Fruit fly (Drosophila melanogaster) whole organism, embryonic: ENCODE measurements around the gene CG18596.

Experiments used
- Asciz ChIP-seq: fragments of 200-800 bp; sonication (Bioruptor generic); optimal IDR thresholded peaks from 2 replicates; lab custom pipeline; 2017; ENCODE audit warnings: missing biosample characterization, mild to moderate bottlenecking, missing genetic modification characterization, missing genetic modification reagents
- B-H1 ChIP-seq: fragments of 200-800 bp; sonication (Bioruptor generic); IDR thresholded peaks from 3 replicates; pipeline ENCODE4 v1.3.6; 2022; ENCODE audit warnings: missing biosample characterization, missing genetic modification characterization
- Bgb ChIP-seq: fragments of 200-800 bp; sonication (Bioruptor generic); IDR thresholded peaks from 2 replicates; pipeline ENCODE4 v1.3.6; 2022; ENCODE audit warnings: missing biosample characterization, missing genetic modification characterization; ENCODE audit not compliant: partially characterized antibody
- CG10147 ChIP-seq: fragments of 200-800 bp; sonication (Bioruptor generic); optimal IDR thresholded peaks from 2 replicates; lab custom pipeline; 2019; ENCODE audit warnings: missing biosample characterization, mild to moderate bottlenecking, missing genetic modification characterization, moderate library complexity
- CG1024 ChIP-seq: fragments of 200-800 bp; sonication (Bioruptor generic); IDR thresholded peaks from 2 replicates; pipeline ENCODE4 v1.3.6; 2022; ENCODE audit warnings: missing biosample characterization, missing genetic modification characterization
- CG10267 ChIP-seq: fragments of 200-800 bp; sonication (Bioruptor generic); optimal IDR thresholded peaks from 2 replicates; lab custom pipeline; 2018; ENCODE audit warnings: missing biosample characterization, mild to moderate bottlenecking, missing genetic modification characterization, moderate library complexity
- CG11696 ChIP-seq: fragments of 200-800 bp; sonication (Bioruptor generic); IDR thresholded peaks from 2 replicates; pipeline ENCODE4 v1.3.6; 2022; ENCODE audit warnings: missing biosample characterization, missing genetic modification characterization
- CG13624 ChIP-seq: fragments of 200-800 bp; sonication (Bioruptor generic); optimal IDR thresholded peaks from 2 replicates; lab custom pipeline; 2016; ENCODE audit warnings: missing biosample characterization, missing genetic modification characterization
- CG14667 ChIP-seq: fragments of 200-800 bp; sonication (Bioruptor generic); IDR thresholded peaks from 2 replicates; pipeline ENCODE4 v1.3.6; 2022; ENCODE audit warnings: missing biosample characterization, missing genetic modification characterization
- CG14965 ChIP-seq: fragments of 200-800 bp; sonication (Bioruptor generic); optimal IDR thresholded peaks from 2 replicates; lab custom pipeline; 2016; ENCODE audit warnings: missing biosample characterization, missing genetic modification characterization, borderline replicate concordance
- CG15073 ChIP-seq: fragments of 200-800 bp; sonication (Bioruptor generic); optimal IDR thresholded peaks from 2 replicates; lab custom pipeline; 2016; ENCODE audit warnings: missing biosample characterization, missing genetic modification characterization
- CG15601 ChIP-seq: fragments of 200-800 bp; sonication (Bioruptor generic); optimal IDR thresholded peaks from 3 replicates; lab custom pipeline; 2019; ENCODE audit warnings: missing biosample characterization, mild to moderate bottlenecking, missing genetic modification characterization, moderate library complexity
- CG15696 ChIP-seq: fragments of 200-800 bp; sonication (Bioruptor generic); optimal IDR thresholded peaks from 2 replicates; lab custom pipeline; 2019; ENCODE audit warnings: missing biosample characterization, mild to moderate bottlenecking, missing genetic modification characterization, moderate library complexity
- CG1647 ChIP-seq: fragments of 200-800 bp; sonication (Bioruptor generic); optimal IDR thresholded peaks from 3 replicates; lab custom pipeline; 2016; ENCODE audit warnings: missing biosample characterization, missing genetic modification characterization
- CG16779 ChIP-seq: fragments of 200-800 bp; sonication (Bioruptor generic); IDR thresholded peaks from 2 replicates; pipeline ENCODE4 v1.3.6; 2022; ENCODE audit warnings: missing biosample characterization, missing genetic modification characterization
- CG18476 ChIP-seq: fragments of 200-800 bp; sonication (Bioruptor generic); optimal IDR thresholded peaks from 2 replicates; lab custom pipeline; 2016; ENCODE audit warnings: missing biosample characterization, mild to moderate bottlenecking, missing genetic modification characterization
- CG18599 ChIP-seq: fragments of 200-800 bp; sonication (Bioruptor generic); optimal IDR thresholded peaks from 3 replicates; lab custom pipeline; 2017; ENCODE audit warnings: missing biosample characterization, missing genetic modification characterization, mild to moderate bottlenecking, moderate library complexity, missing genetic modification reagents
- CG31388 ChIP-seq: fragments of 200-800 bp; sonication (Bioruptor generic); optimal IDR thresholded peaks from 2 replicates; lab custom pipeline; 2016; ENCODE audit warnings: missing biosample characterization, missing genetic modification characterization
- CG34376 ChIP-seq: fragments of 200-800 bp; sonication (Bioruptor generic); optimal IDR thresholded peaks from 2 replicates; lab custom pipeline; 2018; ENCODE audit warnings: missing biosample characterization, mild to moderate bottlenecking, missing genetic modification characterization
- CG5180 ChIP-seq: fragments of 200-800 bp; sonication (Bioruptor generic); optimal IDR thresholded peaks from 3 replicates; lab custom pipeline; 2017; ENCODE audit warnings: missing biosample characterization, missing genetic modification characterization, mild to moderate bottlenecking, moderate library complexity, missing genetic modification reagents
- CG5245 ChIP-seq: fragments of 200-800 bp; sonication (Bioruptor generic); optimal IDR thresholded peaks from 3 replicates; lab custom pipeline; 2016; ENCODE audit warnings: missing biosample characterization, missing genetic modification characterization
- CG8290 ChIP-seq, 3 experiments: fragments of 200-800 bp; sonication (Bioruptor generic); optimal IDR thresholded peaks; 2 replicates each; lab custom pipeline; 2016 to 2019; ENCODE audit warnings: missing biosample characterization in 3 of 3, missing genetic modification characterization in 3 of 3, mild to moderate bottlenecking in 2 of 3, moderate library complexity in 1 of 3
- CG8359 ChIP-seq: fragments of 200-800 bp; sonication (Bioruptor generic); optimal IDR thresholded peaks from 2 replicates; lab custom pipeline; 2017; ENCODE audit warnings: missing biosample characterization, mild to moderate bottlenecking, missing genetic modification characterization, borderline replicate concordance
- CG8478 ChIP-seq: fragments of >200 bp; optimal IDR thresholded peaks from 2 replicates; lab custom pipeline; 2018
- CG9609 ChIP-seq: fragments of 200-800 bp; sonication (Bioruptor generic); optimal IDR thresholded peaks from 3 replicates; lab custom pipeline; 2016; ENCODE audit warnings: missing biosample characterization, missing genetic modification characterization
- CG9876 ChIP-seq: fragments of 200-800 bp; sonication (Bioruptor generic); optimal IDR thresholded peaks from 2 replicates; lab custom pipeline; 2016; ENCODE audit warnings: missing biosample characterization, missing genetic modification characterization
- Doc3 ChIP-seq: fragments of 200-800 bp; sonication (Bioruptor generic); IDR thresholded peaks from 3 replicates; pipeline ENCODE4 v1.3.6; 2022; ENCODE audit warnings: missing biosample characterization, missing genetic modification characterization; ENCODE audit not compliant: partially characterized antibody
- Fer2 ChIP-seq: fragments of 200-800 bp; sonication (Bioruptor generic); optimal IDR thresholded peaks from 2 replicates; lab custom pipeline; 2018; ENCODE audit warnings: missing biosample characterization, mild to moderate bottlenecking, missing genetic modification characterization, moderate library complexity
- Lpt ChIP-seq: fragments of >200 bp; optimal IDR thresholded peaks from 2 replicates; lab custom pipeline; 2018; ENCODE audit warnings: missing biosample characterization, missing genetic modification characterization
- Max ChIP-seq: fragments of 200-800 bp; sonication (Bioruptor generic); optimal IDR thresholded peaks from 2 replicates; lab custom pipeline; 2016; ENCODE audit warnings: missing biosample characterization, mild to moderate bottlenecking, missing genetic modification characterization
- Myb ChIP-seq: fragments of 200-800 bp; sonication (Bioruptor generic); optimal IDR thresholded peaks from 2 replicates; lab custom pipeline; 2016; ENCODE audit warnings: missing biosample characterization, missing genetic modification characterization
- Nf-YB ChIP-seq: fragments of 200-800 bp; sonication (Bioruptor generic); optimal IDR thresholded peaks from 3 replicates; lab custom pipeline; 2019; ENCODE audit warnings: missing biosample characterization, mild to moderate bottlenecking, missing genetic modification characterization, moderate library complexity
- NfI ChIP-seq: fragments of 200-800 bp; sonication (Bioruptor generic); optimal IDR thresholded peaks from 3 replicates; lab custom pipeline; 2018; ENCODE audit warnings: missing biosample characterization, mild to moderate bottlenecking, missing genetic modification characterization, moderate library complexity
- Ssrp ChIP-seq: fragments of 200-800 bp; sonication (Bioruptor generic); optimal IDR thresholded peaks from 2 replicates; lab custom pipeline; 2018; ENCODE audit warnings: missing biosample characterization, mild to moderate bottlenecking, missing genetic modification characterization, moderate library complexity
- TFAM ChIP-seq: fragments of 200-800 bp; sonication (Bioruptor generic); optimal IDR thresholded peaks from 2 replicates; lab custom pipeline; 2017; ENCODE audit warnings: missing biosample characterization, missing genetic modification characterization, inconsistent platforms
- Taf1 ChIP-seq: fragments of 200-800 bp; sonication (Bioruptor generic); IDR thresholded peaks from 2 replicates; pipeline ENCODE4 v1.3.6; 2022; ENCODE audit warnings: missing biosample characterization, missing genetic modification characterization
- al ChIP-seq: fragments of 200-800 bp; sonication (Bioruptor generic); IDR thresholded peaks from 2 replicates; pipeline ENCODE4 v1.3.6; 2022; ENCODE audit warnings: missing biosample characterization, missing genetic modification characterization
- ase ChIP-seq: fragments of 200-800 bp; sonication (Bioruptor generic); IDR thresholded peaks from 3 replicates; pipeline ENCODE4 v1.3.6; 2022; ENCODE audit warnings: missing biosample characterization, missing genetic modification characterization
- ind ChIP-seq: fragments of 200-800 bp; sonication (Bioruptor generic); optimal IDR thresholded peaks from 3 replicates; lab custom pipeline; 2016; ENCODE audit warnings: missing biosample characterization, missing genetic modification characterization
- kni ChIP-seq: fragments of 200-800 bp; sonication (Bioruptor generic); optimal IDR thresholded peaks from 3 replicates; lab custom pipeline; 2017; ENCODE audit warnings: mild to moderate bottlenecking, missing biosample characterization, missing genetic modification reagents, missing genetic modification characterization
- knrl ChIP-seq: fragments of 200-800 bp; sonication (Bioruptor generic); IDR thresholded peaks from 3 replicates; pipeline ENCODE4 v1.3.6; 2022; ENCODE audit warnings: missing biosample characterization, missing genetic modification characterization; ENCODE audit not compliant: partially characterized antibody
- peb ChIP-seq: fragments of 200-800 bp; sonication (Bioruptor generic); IDR thresholded peaks from 2 replicates; pipeline ENCODE4 v1.3.6; 2022; ENCODE audit warnings: missing biosample characterization, missing genetic modification characterization
- pho ChIP-seq: fragments of 200-800 bp; sonication (Bioruptor generic); optimal IDR thresholded peaks from 2 replicates; lab custom pipeline; 2016; ENCODE audit warnings: missing biosample characterization, missing genetic modification characterization
- psq ChIP-seq: fragments of 200-800 bp; sonication (Bioruptor generic); optimal IDR thresholded peaks from 2 replicates; lab custom pipeline; 2017; ENCODE audit warnings: missing biosample characterization, missing genetic modification characterization
- run ChIP-seq: fragments of 200-800 bp; sonication (Bioruptor generic); optimal IDR thresholded peaks from 3 replicates; lab custom pipeline; 2018; ENCODE audit warnings: missing biosample characterization, mild to moderate bottlenecking, missing genetic modification characterization
- sqz ChIP-seq: fragments of 200-800 bp; sonication (Bioruptor generic); optimal IDR thresholded peaks from 3 replicates; lab custom pipeline; 2018; ENCODE audit warnings: missing biosample characterization, mild to moderate bottlenecking, missing genetic modification characterization
- ssp ChIP-seq: fragments of 200-800 bp; sonication (Bioruptor generic); IDR thresholded peaks from 2 replicates; pipeline ENCODE4 v1.3.6; 2022; ENCODE audit warnings: missing biosample characterization, missing genetic modification characterization
- sug ChIP-seq: fragments of 200-800 bp; optimal IDR thresholded peaks from 2 replicates; lab custom pipeline; 2019; ENCODE audit warnings: missing biosample characterization, mild to moderate bottlenecking, missing genetic modification characterization, moderate library complexity
- zen2 ChIP-seq: fragments of 200-800 bp; sonication (Bioruptor generic); IDR thresholded peaks from 3 replicates; pipeline ENCODE4 v1.3.6; 2022; ENCODE audit warnings: missing biosample characterization, missing genetic modification characterization; ENCODE audit not compliant: partially characterized antibody

CG18596 gene

dm6 chr3R:22368077-22368776 is 7.5 kb upstream of the CG18596 start (continued):
- TF ChIP-seq Asciz (GFP tag; lab: Kevin White, UChicago) (no peak), Taf1 (no peak), Ssrp (tag; lab: Kevin White, UChicago) (no peak), al (GFP tag; lab: Robert Waterston, UW) (no peak), CG15073 (no peak), CG15601 (tag; lab: Kevin White, UChicago) (no peak), CG8478 (peak; percentile 82), knrl (GFP tag; lab: Robert Waterston, UW) (peak; percentile 63; the same call in 2 of the 3 replicates), CG5180 (GFP tag; lab: Kevin White, UChicago) (no peak), Bgb (GFP tag; lab: Robert Waterston, UW) (peak; percentile 66), CG8290 (GFP tag; optimal IDR thresholded peaks at IDR 0.05; lab: Kevin White, UChicago) (no peak), CG8290 (tag; optimal IDR thresholded peaks at IDR 0.05; lab: Kevin White, UChicago) (peak in 1 of 2 experiments; percentile 33), CG10267 (tag; lab: Kevin White, UChicago) (no peak), CG31388 (GFP tag; lab: Kevin White, UChicago) (no peak), Nf-YB (GFP tag; lab: Kevin White, UChicago) (no peak), CG10147 (no peak), B-H1 (GFP tag; lab: Robert Waterston, UW) (no peak), CG16779 (GFP tag; lab: Robert Waterston, UW) (peak; percentile 55; the same call in 1 of the 2 replicates), CG5245 (GFP tag; lab: Kevin White, UChicago) (no peak), Max (no peak), CG18599 (GFP tag; lab: Kevin White, UChicago) (no peak), Doc3 (GFP tag; lab: Robert Waterston, UW) (peak; percentile 40; the same call in 1 of the 3 replicates), CG1647 (GFP tag; lab: Kevin White, UChicago) (no peak), CG34376 (GFP tag; lab: Kevin White, UChicago) (peak; percentile 54), CG18476 (no peak), psq (GFP tag; lab: Kevin White, UChicago) (no peak), CG9609 (GFP tag; lab: Kevin White, UChicago) (no peak), zen2 (GFP tag; lab: Robert Waterston, UW) (0 out of 3 replicates have a peak, but pooled peaks have one; percentile 42), CG1024 (GFP tag; lab: Robert Waterston, UW) (no peak), CG9876 (GFP tag; lab: Kevin White, UChicago) (no peak), sug (tag; lab: Kevin White, UChicago) (no peak), CG13624 (GFP tag; lab: Kevin White, UChicago) (no peak), CG11696 (GFP tag; lab: Robert Waterston, UW) (no peak), sqz (GFP tag; lab: Kevin White, UChicago) (no peak), CG14965 (GFP tag; lab: Kevin White, UChicago) (no peak), TFAM (GFP tag; lab: Kevin White, UChicago) (no peak), CG14667 (GFP tag; lab: Robert Waterston, UW) (no peak), ssp (no peak), Fer2 (no peak), NfI (no peak), ind (GFP tag; lab: Kevin White, UChicago) (no peak), pho (GFP tag; lab: Kevin White, UChicago) (no peak), kni (GFP tag; lab: Kevin White, UChicago) (no peak), CG8359 (no peak), run (no peak), CG15696 (no peak), Lpt (no peak), peb (GFP tag; lab: Robert Waterston, UW) (no peak), ase (GFP tag; lab: Robert Waterston, UW) (peak; percentile 42; the same call in 1 of the 3 replicates), Myb (no peak)
